Fruit fly (Drosophila melanogaster): Measurements from ENCODE around the gene Lamtor4.

Lamtor4 gene

dm6 chr3L:3892154-3892624, 4.5 kb upstream of the Lamtor4 start, which contains the start of gene Fie:
Fie (plus strand) TSS chr3L:3892574.
- peak; percentile 27 for TF ChIP-seq spab (GFP tag; optimal IDR thresholded peaks at IDR 0.05)
- TF ChIP-seq cyc (GFP tag; optimal IDR thresholded peaks at IDR 0.05): peak; percentile 15
- TF ChIP-seq Blimp-1 (GFP tag; optimal IDR thresholded peaks at IDR 0.05): no peak
- TF ChIP-seq CG16779 (tag; optimal IDR thresholded peaks at IDR 0.05): no peak
- peak; percentile 44 for TF ChIP-seq CG34406 (GFP tag; optimal IDR thresholded peaks at IDR 0.05)
- TF ChIP-seq CG32006 (GFP tag; optimal IDR thresholded peaks at IDR 0.05): peak; percentile 64
- peak in 1 of 2 experiments; percentile 26 for TF ChIP-seq salr (GFP tag; optimal IDR thresholded peaks at IDR 0.05)
- peak in 1 of 2 experiments; percentile 53 for TF ChIP-seq ss (GFP tag; optimal IDR thresholded peaks at IDR 0.05)
- TF ChIP-seq eg (GFP tag; IDR thresholded peaks at IDR 0.05): no peak; the same call in 2 of the 3 replicates
- no peak for TF ChIP-seq CG11902 (GFP tag; optimal IDR thresholded peaks at IDR 0.05)
- TF ChIP-seq CG10631 (GFP tag; optimal IDR thresholded peaks at IDR 0.05): peak; percentile 29
- no peak for TF ChIP-seq Eip93F (GFP tag; optimal IDR thresholded peaks at IDR 0.05)
- peak; percentile 33 for TF ChIP-seq CG3032 (tag; optimal IDR thresholded peaks at IDR 0.05)
- peak; percentile 62 for TF ChIP-seq CG8119 (GFP tag; IDR thresholded peaks at IDR 0.05)
- peak; percentile 46 for TF ChIP-seq Sox14 (GFP tag; optimal IDR thresholded peaks at IDR 0.05)
- TF ChIP-seq achi (GFP tag; optimal IDR thresholded peaks at IDR 0.05): peak; percentile 63
- peak; percentile 48 for TF ChIP-seq CG3919 (GFP tag; optimal IDR thresholded peaks at IDR 0.05)
- no peak for TF ChIP-seq CG4318 (GFP tag; optimal IDR thresholded peaks at IDR 0.05)
- peak; percentile 14 for TF ChIP-seq dsx (GFP tag; optimal IDR thresholded peaks at IDR 0.05; ENCODE audit: poor library complexity, severe bottlenecking)
- TF ChIP-seq lz (GFP tag; optimal IDR thresholded peaks at IDR 0.05): peak; percentile 30
- TF ChIP-seq Hr38 (GFP tag; optimal IDR thresholded peaks at IDR 0.05): no peak
- TF ChIP-seq Met (GFP tag; optimal IDR thresholded peaks at IDR 0.05): peak; percentile 63
- TF ChIP-seq topi (GFP tag; optimal IDR thresholded peaks at IDR 0.05): peak; percentile 28
- TF ChIP-seq acj6 (GFP tag; optimal IDR thresholded peaks at IDR 0.05): peak; percentile 45
- no peak for TF ChIP-seq fd85E (GFP tag; optimal IDR thresholded peaks at IDR 0.05)
- TF ChIP-seq CG10669 (GFP tag; optimal IDR thresholded peaks at IDR 0.05): peak; percentile 33
- no peak for TF ChIP-seq Gug (GFP tag; IDR thresholded peaks at IDR 0.05)
- no peak for TF ChIP-seq CG7368 (GFP tag; optimal IDR thresholded peaks at IDR 0.05)
- TF ChIP-seq CG8632 (GFP tag; optimal IDR thresholded peaks at IDR 0.05): peak; percentile 28
- TF ChIP-seq Ets96B (tag; optimal IDR thresholded peaks at IDR 0.05): peak; percentile 44
- TF ChIP-seq CG8319 (GFP tag; optimal IDR thresholded peaks at IDR 0.05): no peak
- TF ChIP-seq vri (GFP tag; optimal IDR thresholded peaks at IDR 0.05): peak; percentile 37
- TF ChIP-seq OdsH (GFP tag; optimal IDR thresholded peaks at IDR 0.05): peak; percentile 52
- no peak for TF ChIP-seq Lpt (GFP tag; optimal IDR thresholded peaks at IDR 0.05)
- no peak for TF ChIP-seq CG6276 (GFP tag; optimal IDR thresholded peaks at IDR 0.05)
- TF ChIP-seq Hr4 (GFP tag; optimal IDR thresholded peaks at IDR 0.05): peak; percentile 70
- peak; percentile 27 for TF ChIP-seq CG6792 (GFP tag; optimal IDR thresholded peaks at IDR 0.05)
- peak; percentile 18 for TF ChIP-seq fd59A (GFP tag; optimal IDR thresholded peaks at IDR 0.05)
- TF ChIP-seq fkh (GFP tag; optimal IDR thresholded peaks at IDR 0.05): no peak
- no peak for TF ChIP-seq CG6854 (GFP tag; optimal IDR thresholded peaks at IDR 0.05)
- TF ChIP-seq CG6163 (GFP tag; IDR thresholded peaks at IDR 0.05): no peak
- TF ChIP-seq CG6808 (GFP tag; optimal IDR thresholded peaks at IDR 0.05): no peak
- peak; percentile 76 for TF ChIP-seq svp (GFP tag)
- peak; percentile 62 for TF ChIP-seq Smox (GFP tag; optimal IDR thresholded peaks at IDR 0.05)
- TF ChIP-seq Eip75B (GFP tag; optimal IDR thresholded peaks at IDR 0.05): peak; percentile 39
- peak; percentile 25 for TF ChIP-seq Ets21C (GFP tag; optimal IDR thresholded peaks at IDR 0.05)
- peak; percentile 64 for TF ChIP-seq pdm3 (GFP tag; optimal IDR thresholded peaks at IDR 0.05)
- TF ChIP-seq CG31627 (GFP tag; optimal IDR thresholded peaks at IDR 0.05): peak; percentile 44
- no peak for TF ChIP-seq CG11762 (GFP tag; optimal IDR thresholded peaks at IDR 0.05; ENCODE audit: insufficient read depth)
- TF ChIP-seq CG1621 (tag; optimal IDR thresholded peaks at IDR 0.05): no peak
- TF ChIP-seq Sox102F (GFP tag; optimal IDR thresholded peaks at IDR 0.05): peak; percentile 61
- TF ChIP-seq dac (GFP tag; optimal IDR thresholded peaks at IDR 0.05): no peak
